Worm (Caenorhabditis elegans) whole organism, L4 larva: ENCODE results near the gene sra-2.
A peak's percentile ranks its signal among the peaks of the same experiment; 100 is the strongest.

Source experiments
- F37D6.2 ChIP-seq: sonication (generic microtip); optimal IDR thresholded peaks from 2 replicates; lab custom pipeline; 2016; ENCODE audit warnings: mild to moderate bottlenecking, missing genetic modification characterization, missing compliant biosample characterization
- T20F7.1 ChIP-seq: fragments of 200-800 bp; sonication (Bioruptor generic); optimal IDR thresholded peaks from 2 replicates; lab custom pipeline; 2018; ENCODE audit warnings: mild to moderate bottlenecking, missing genetic modification characterization, missing compliant biosample characterization
- ZK546.5 ChIP-seq, 2 experiments: sonication (generic microtip); optimal IDR thresholded peaks; 2 replicates each; lab custom pipeline; 2017; ENCODE audit warnings: missing biosample characterization in 2 of 2, missing genetic modification characterization in 2 of 2
- attf-4 ChIP-seq: sonication (generic microtip); optimal IDR thresholded peaks from 3 replicates; lab custom pipeline; 2017; ENCODE audit warnings: missing biosample characterization, missing genetic modification characterization
- ceh-82 ChIP-seq: sonication (generic microtip); optimal IDR thresholded peaks from 2 replicates; lab custom pipeline; 2017; ENCODE audit warnings: missing biosample characterization, missing genetic modification characterization
- ctbp-1 ChIP-seq: fragments of 200-800 bp; sonication (Bioruptor generic); IDR thresholded peaks from 2 replicates; pipeline ENCODE4 v1.3.6; 2022; ENCODE audit warnings: missing genetic modification reagents, missing genetic modification characterization, missing compliant biosample characterization
- daf-12 ChIP-seq: fragments of 150-350 bp; optimal IDR thresholded peaks from 2 replicates; lab custom pipeline; 2014; ENCODE audit warnings: missing biosample characterization, missing genetic modification reagents, missing genetic modification characterization
- daf-16 ChIP-seq, 3 experiments: sonication (generic microtip); optimal IDR thresholded peaks; 2 replicates each; lab custom pipeline; 2016 to 2017; ENCODE audit warnings: missing genetic modification characterization in 3 of 3, missing genetic modification reagents in 3 of 3, mild to moderate bottlenecking in 2 of 3, missing compliant biosample characterization in 2 of 3, missing biosample characterization in 1 of 3, moderate library complexity in 1 of 3
- daf-19 ChIP-seq: fragments of 200-800 bp; sonication (Bioruptor generic); conservative IDR thresholded peaks from 2 replicates; pipeline ENCODE4 v1.3.6; 2022; ENCODE audit warnings: missing genetic modification characterization, missing compliant biosample characterization
- dmd-6 ChIP-seq: fragments of 200-800 bp; sonication (Bioruptor generic); IDR thresholded peaks from 2 replicates; pipeline ENCODE4 v1.3.6; 2022; ENCODE audit warnings: missing genetic modification reagents, missing genetic modification characterization, missing compliant biosample characterization
- dmd-8 ChIP-seq: fragments of 200-800 bp; sonication (Bioruptor generic); IDR thresholded peaks from 2 replicates; pipeline ENCODE4 v1.3.6; 2022; ENCODE audit warnings: missing genetic modification characterization, missing compliant biosample characterization
- dmd-9 ChIP-seq: fragments of 200-800 bp; sonication (Bioruptor generic); IDR thresholded peaks from 2 replicates; pipeline ENCODE4 v1.3.6; 2022; ENCODE audit warnings: missing genetic modification reagents, missing genetic modification characterization, missing compliant biosample characterization
- egl-27 ChIP-seq: sonication (generic microtip); optimal IDR thresholded peaks from 3 replicates; lab custom pipeline; 2017; ENCODE audit warnings: missing biosample characterization, missing genetic modification reagents, missing genetic modification characterization
- fos-1 ChIP-seq: fragments of 150-350 bp; optimal IDR thresholded peaks from 2 replicates; lab custom pipeline; 2014; ENCODE audit warnings: missing biosample characterization, missing genetic modification characterization
- gei-8 ChIP-seq: fragments of 200-800 bp; sonication (Bioruptor generic); optimal IDR thresholded peaks from 2 replicates; lab custom pipeline; 2018; ENCODE audit warnings: mild to moderate bottlenecking, missing genetic modification characterization, missing compliant biosample characterization
- hlh-11 ChIP-seq: fragments of 200-800 bp; sonication (Bioruptor generic); optimal IDR thresholded peaks from 2 replicates; lab custom pipeline; 2018; ENCODE audit warnings: mild to moderate bottlenecking, missing genetic modification characterization, missing compliant biosample characterization
- lim-7 ChIP-seq: fragments of 200-800 bp; sonication (Bioruptor generic); IDR thresholded peaks from 2 replicates; pipeline ENCODE4 v1.3.6; 2022; ENCODE audit warnings: missing genetic modification characterization, missing compliant biosample characterization
- lin-13 ChIP-seq: fragments of 150-350 bp; optimal IDR thresholded peaks from 2 replicates; lab custom pipeline; 2014; ENCODE audit warnings: missing biosample characterization, missing genetic modification reagents, missing genetic modification characterization
- lin-15B ChIP-seq: fragments of 150-350 bp; sonication (generic microtip); optimal IDR thresholded peaks from 3 replicates; lab custom pipeline; 2014; ENCODE audit warnings: missing biosample characterization, missing genetic modification characterization
- lin-38 ChIP-seq: fragments of 200-800 bp; sonication (Bioruptor generic); IDR thresholded peaks from 2 replicates; pipeline ENCODE4 v1.3.6; 2022; ENCODE audit warnings: missing genetic modification reagents, missing genetic modification characterization, missing compliant biosample characterization
- lir-3 ChIP-seq: sonication (generic microtip); optimal IDR thresholded peaks from 2 replicates; lab custom pipeline; 2016; ENCODE audit warnings: mild to moderate bottlenecking, missing genetic modification characterization, missing compliant biosample characterization
- lsy-2 ChIP-seq, 2 experiments: fragments of 150-350 bp in 1 of 2; sonication (generic microtip) in 1 of 2; optimal IDR thresholded peaks; 2 replicates each; lab custom pipeline; 2014 to 2017; ENCODE audit warnings: missing biosample characterization in 2 of 2, missing genetic modification characterization in 2 of 2
- madf-5 ChIP-seq, 2 experiments: fragments of 200-800 bp; sonication (Bioruptor generic); IDR thresholded peaks; 2 replicates each; pipeline ENCODE4 v1.3.6; 2022; ENCODE audit warnings: missing compliant biosample characterization in 2 of 2, missing genetic modification characterization in 2 of 2
- madf-9 ChIP-seq: fragments of 200-800 bp; sonication (Bioruptor generic); conservative IDR thresholded peaks from 2 replicates; pipeline ENCODE4 v1.3.6; 2022; ENCODE audit warnings: missing genetic modification reagents, missing genetic modification characterization, missing compliant biosample characterization
- mdl-1 ChIP-seq, 2 experiments: fragments of 150-350 bp in 1 of 2; sonication (generic microtip) in 1 of 2; optimal IDR thresholded peaks; 2 replicates each; lab custom pipeline; 2014 to 2017; ENCODE audit warnings: missing biosample characterization in 2 of 2, missing genetic modification characterization in 2 of 2
- mep-1 ChIP-seq: fragments of 150-350 bp; sonication (generic microtip); optimal IDR thresholded peaks from 3 replicates; lab custom pipeline; 2014; ENCODE audit warnings: missing biosample characterization, missing genetic modification characterization
- mxl-3 ChIP-seq: fragments of 200-800 bp; sonication (Bioruptor generic); optimal IDR thresholded peaks from 2 replicates; lab custom pipeline; 2018; ENCODE audit warnings: mild to moderate bottlenecking, missing genetic modification characterization, missing compliant biosample characterization
- nhr-11 ChIP-seq: fragments of 150-350 bp; optimal IDR thresholded peaks from 2 replicates; lab custom pipeline; 2014; ENCODE audit warnings: missing biosample characterization, missing genetic modification characterization
- nhr-111 ChIP-seq: fragments of 200-800 bp; sonication (Bioruptor generic); optimal IDR thresholded peaks from 2 replicates; lab custom pipeline; 2018; ENCODE audit warnings: mild to moderate bottlenecking, missing genetic modification characterization, missing compliant biosample characterization
- nhr-42 ChIP-seq: fragments of 200-800 bp; sonication (Bioruptor generic); IDR thresholded peaks from 2 replicates; pipeline ENCODE4 v1.3.6; 2022; ENCODE audit warnings: missing genetic modification characterization, missing compliant biosample characterization
- nhr-48 ChIP-seq: sonication (generic microtip); optimal IDR thresholded peaks from 2 replicates; lab custom pipeline; 2016; ENCODE audit warnings: mild to moderate bottlenecking, missing genetic modification characterization, missing compliant biosample characterization
- nhr-76 ChIP-seq: fragments of 150-350 bp; optimal IDR thresholded peaks from 2 replicates; lab custom pipeline; 2014; ENCODE audit warnings: missing biosample characterization, missing genetic modification characterization
- pha-4 ChIP-seq, 2 experiments: fragments of 150-350 bp in 1 of 2; fragments of 200-800 bp in 1 of 2; sonication (Bioruptor generic) in 1 of 2; IDR thresholded peaks in 1 of 2; optimal IDR thresholded peaks in 1 of 2; 2 replicates each; pipeline versions ENCODE4 v1.3.6 to Lab custom; 2014 to 2022; ENCODE audit warnings: missing genetic modification characterization in 2 of 2, missing genetic modification reagents in 2 of 2, missing biosample characterization in 1 of 2, missing compliant biosample characterization in 1 of 2
- rbr-2 ChIP-seq: sonication (generic microtip); optimal IDR thresholded peaks from 2 replicates; lab custom pipeline; 2016; ENCODE audit warnings: missing genotype, missing genetic modification characterization, missing compliant biosample characterization
- saeg-2 ChIP-seq: fragments of 200-800 bp; sonication (Bioruptor generic); IDR thresholded peaks from 2 replicates; pipeline ENCODE4 v1.3.6; 2022; ENCODE audit warnings: missing genetic modification reagents, missing genetic modification characterization, missing compliant biosample characterization
- spr-1 ChIP-seq: sonication (generic microtip); optimal IDR thresholded peaks from 2 replicates; lab custom pipeline; 2016; ENCODE audit warnings: mild to moderate bottlenecking, missing genetic modification characterization, missing compliant biosample characterization
- spr-3 ChIP-seq: fragments of 200-800 bp; sonication (Bioruptor generic); optimal IDR thresholded peaks from 2 replicates; lab custom pipeline; 2018; ENCODE audit warnings: mild to moderate bottlenecking, missing genetic modification characterization, missing compliant biosample characterization
- tra-1 ChIP-seq: fragments of 200-800 bp; sonication (Bioruptor generic); IDR thresholded peaks from 2 replicates; pipeline ENCODE4 v1.3.6; 2022; ENCODE audit warnings: missing genetic modification reagents, missing genetic modification characterization, missing compliant biosample characterization
- unc-130 ChIP-seq: sonication (generic microtip); optimal IDR thresholded peaks from 2 replicates; lab custom pipeline; 2016; ENCODE audit warnings: missing genetic modification reagents, missing genetic modification characterization, missing compliant biosample characterization
- zfp-2 ChIP-seq: sonication (generic microtip); optimal IDR thresholded peaks from 2 replicates; lab custom pipeline; 2016; ENCODE audit warnings: mild to moderate bottlenecking, missing genetic modification characterization, missing compliant biosample characterization
- zip-2 ChIP-seq: fragments of 150-350 bp; optimal IDR thresholded peaks from 2 replicates; lab custom pipeline; 2014; ENCODE audit warnings: missing biosample characterization, missing genetic modification characterization
- ztf-7 ChIP-seq: fragments of 150-350 bp; optimal IDR thresholded peaks from 2 replicates; lab custom pipeline; 2014; ENCODE audit warnings: missing biosample characterization, missing genetic modification characterization

sra-2 gene

DNA sequence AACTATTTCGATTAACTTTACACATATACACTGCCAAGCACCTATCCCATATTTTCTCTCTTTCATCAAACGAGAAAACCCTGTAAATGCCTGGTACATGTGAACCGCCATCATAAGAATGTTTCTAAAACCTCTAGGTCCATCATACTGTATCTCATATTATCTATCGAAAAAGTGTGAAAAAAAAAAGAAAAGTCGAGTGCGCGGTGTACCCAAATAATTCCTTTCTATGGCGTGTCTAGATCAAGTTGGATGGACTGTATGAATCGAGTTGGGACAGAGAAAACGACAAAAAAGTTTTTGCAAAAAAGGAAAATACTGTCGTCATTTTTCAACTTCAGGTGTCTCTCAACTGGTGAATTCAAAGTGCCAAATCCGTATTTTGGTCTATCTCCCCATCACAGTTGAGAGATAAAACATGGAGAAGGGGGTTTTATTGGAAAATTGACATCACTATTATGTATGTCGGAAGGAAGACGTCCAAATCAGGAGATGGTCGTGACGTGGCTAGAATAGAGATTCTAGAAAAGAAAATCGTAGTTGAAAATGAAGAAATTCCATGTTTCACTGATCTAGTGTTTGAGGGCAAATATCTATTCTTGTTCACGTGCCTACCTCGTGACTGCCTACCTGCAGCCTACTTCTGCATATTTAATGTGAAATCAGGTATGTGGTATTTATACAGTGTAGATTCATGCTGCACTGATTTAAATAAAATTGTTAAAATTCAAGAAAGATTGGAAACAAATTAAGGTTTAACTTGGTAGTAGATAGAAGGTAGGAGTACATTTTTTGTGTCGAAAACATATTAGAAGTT is 35.1 kb upstream of the sra-2 start (continued):
- TF ChIP-seq ZK546.5 (tag; optimal IDR thresholded peaks at IDR 0.05; lab: Kevin White, UChicago) (no peak), nhr-48 (tag; lab: Kevin White, UChicago) (peak; percentile 97), madf-9 (GFP tag; lab: Robert Waterston, UW) (no peak), spr-3 (GFP tag; lab: Kevin White, UChicago) (no peak), ztf-7 (no peak), zfp-2 (no peak), tra-1 (GFP tag; lab: Robert Waterston, UW) (0 out of 2 replicates have a peak, but pooled peaks have one; percentile 61), dmd-6 (peak; percentile 46), attf-4 (tag; lab: Kevin White, UChicago) (no peak), hlh-11 (tag; lab: Kevin White, UChicago) (peak; percentile 30), lin-13 (GFP tag; lab: Kevin White, UChicago) (no peak), saeg-2 (GFP tag; lab: Robert Waterston, UW) (no peak), daf-19 (GFP tag; lab: Robert Waterston, UW) (no peak), pha-4 (GFP tag; IDR thresholded peaks at IDR 0.05; lab: Robert Waterston, UW) (no peak), pha-4 (tag; optimal IDR thresholded peaks at IDR 0.05; lab: Kevin White, UChicago) (no peak), zip-2 (tag; lab: Kevin White, UChicago) (no peak), nhr-11 (tag; lab: Kevin White, UChicago) (no peak), rbr-2 (tag; lab: Kevin White, UChicago) (no peak), mxl-3 (GFP tag; lab: Kevin White, UChicago) (no peak), ceh-82 (tag; lab: Kevin White, UChicago) (no peak), mdl-1 (tag; optimal IDR thresholded peaks at IDR 0.05; lab: Kevin White, UChicago) (peak in 1 of 2 experiments; percentile 25), nhr-111 (GFP tag; lab: Kevin White, UChicago) (no peak), dmd-8 (GFP tag; lab: Robert Waterston, UW) (no peak), unc-130 (GFP tag; lab: Kevin White, UChicago) (no peak), daf-12 (tag; lab: Kevin White, UChicago) (no peak), gei-8 (GFP tag; lab: Kevin White, UChicago) (peak; percentile 5), lin-15B (no peak), lir-3 (tag; lab: Kevin White, UChicago) (no peak), nhr-76 (tag; lab: Kevin White, UChicago) (no peak), daf-16 (GFP tag; optimal IDR thresholded peaks at IDR 0.05; lab: Kevin White, UChicago) (no peak), daf-16 (tag; optimal IDR thresholded peaks at IDR 0.05; lab: Kevin White, UChicago) (no peak), spr-1 (tag; lab: Kevin White, UChicago) (no peak), lim-7 (GFP tag; lab: Robert Waterston, UW) (no peak), fos-1 (tag; lab: Kevin White, UChicago) (no peak), madf-5 (GFP tag; IDR thresholded peaks at IDR 0.05; lab: Robert Waterston, UW) (no peak), dmd-9 (GFP tag; lab: Robert Waterston, UW) (no peak), nhr-42 (GFP tag; lab: Robert Waterston, UW) (no peak), lin-38 (GFP tag; lab: Robert Waterston, UW) (no peak)

DNA sequence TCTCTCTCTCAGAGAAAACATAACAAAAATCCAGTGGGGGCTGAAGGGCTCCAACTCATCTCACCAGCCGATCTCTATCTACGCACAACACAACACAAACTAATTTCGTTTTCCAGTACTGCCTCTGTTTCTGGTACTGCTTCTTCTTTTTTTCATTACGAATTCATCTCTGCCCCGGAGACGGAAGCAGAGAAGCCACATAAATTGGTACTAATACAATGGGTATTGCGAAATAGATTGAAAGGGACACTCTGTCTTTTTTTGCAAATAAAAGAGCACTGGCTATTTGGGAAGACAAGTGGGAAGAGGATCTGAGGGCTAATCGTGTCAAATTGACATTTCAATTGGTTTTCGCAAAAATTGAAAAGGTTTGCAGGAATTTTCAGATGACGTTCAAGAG is 31.3 kb upstream of the sra-2 start:
- TF ChIP-seq lsy-2 (tag; optimal IDR thresholded peaks at IDR 0.05; lab: Kevin White, UChicago) = peak in 1 of 2 experiments; percentile 14
- no peak for TF ChIP-seq nhr-11 (tag; lab: Kevin White, UChicago)
- TF ChIP-seq egl-27 (tag; lab: Kevin White, UChicago) = no peak
- no peak for TF ChIP-seq daf-12 (tag; lab: Kevin White, UChicago)
- TF ChIP-seq mep-1 (tag; lab: Kevin White, UChicago) = peak; percentile 25
- TF ChIP-seq F37D6.2 (tag; lab: Kevin White, UChicago) = no peak
- no peak for TF ChIP-seq T20F7.1 (GFP tag; lab: Kevin White, UChicago)
- peak; percentile 52; the same call in 1 of the 2 replicates for TF ChIP-seq ctbp-1
